Fruit fly (Drosophila melanogaster) whole organism, pupa: Measurements from ENCODE around the gene Pdp1.

Experiments used
- CG10348 ChIP-seq: fragments of 200-800 bp; sonication (Bioruptor generic); IDR thresholded peaks from 2 replicates; pipeline ENCODE4 v1.3.6; 2022; ENCODE audit warnings: missing biosample characterization, missing genetic modification characterization
- CG14655 ChIP-seq: fragments of 200-800 bp; sonication (Bioruptor generic); optimal IDR thresholded peaks from 3 replicates; lab custom pipeline; 2017; ENCODE audit warnings: mild to moderate bottlenecking, missing biosample characterization, missing genetic modification reagents, missing genetic modification characterization
- CG15710 ChIP-seq: fragments of 200-800 bp; sonication (Bioruptor generic); optimal IDR thresholded peaks from 2 replicates; lab custom pipeline; 2018; ENCODE audit warnings: missing biosample characterization, mild to moderate bottlenecking, missing genetic modification characterization, moderate library complexity
- CG17806 ChIP-seq: fragments of 200-800 bp; sonication (Bioruptor generic); optimal IDR thresholded peaks from 2 replicates; lab custom pipeline; 2018; ENCODE audit warnings: missing biosample characterization, mild to moderate bottlenecking, missing genetic modification characterization, moderate library complexity
- CG32121 ChIP-seq: fragments of 200-800 bp; sonication (Bioruptor generic); IDR thresholded peaks from 2 replicates; pipeline ENCODE4 v1.3.6; 2022; ENCODE audit warnings: missing biosample characterization, missing genetic modification characterization
- CG8159 ChIP-seq: fragments of 200-800 bp; sonication (Bioruptor generic); optimal IDR thresholded peaks from 3 replicates; lab custom pipeline; 2018; ENCODE audit warnings: missing biosample characterization, mild to moderate bottlenecking, missing genetic modification characterization, moderate library complexity
- CG9948 ChIP-seq: fragments of 200-800 bp; sonication (Bioruptor generic); optimal IDR thresholded peaks from 2 replicates; lab custom pipeline; 2018; ENCODE audit warnings: missing biosample characterization, mild to moderate bottlenecking, missing genetic modification characterization, moderate library complexity
- D1 ChIP-seq: fragments of 200-800 bp; sonication (Bioruptor generic); optimal IDR thresholded peaks from 2 replicates; lab custom pipeline; 2018; ENCODE audit warnings: missing biosample characterization, mild to moderate bottlenecking, missing genetic modification characterization, moderate library complexity
- Ets98B ChIP-seq: fragments of 200-800 bp; sonication (Bioruptor generic); IDR thresholded peaks from 2 replicates; pipeline ENCODE4 v1.3.6; 2022; ENCODE audit warnings: missing biosample characterization, missing genetic modification characterization
- Pif1A ChIP-seq: fragments of 200-800 bp; sonication (Bioruptor generic); optimal IDR thresholded peaks from 3 replicates; lab custom pipeline; 2016; ENCODE audit warnings: missing biosample characterization, missing genetic modification characterization
- fd96Ca ChIP-seq: fragments of 200-800 bp; sonication (Bioruptor generic); IDR thresholded peaks from 3 replicates; pipeline ENCODE4 v1.3.6; 2022; ENCODE audit warnings: missing biosample characterization, missing genetic modification characterization
- gl ChIP-seq: fragments of 200-800 bp; sonication (Bioruptor generic); optimal IDR thresholded peaks from 2 replicates; lab custom pipeline; 2018; ENCODE audit warnings: missing biosample characterization, mild to moderate bottlenecking, missing genetic modification characterization
- rn ChIP-seq: fragments of 200-800 bp; sonication (Bioruptor generic); IDR thresholded peaks from 2 replicates; pipeline ENCODE4 v1.3.6; 2022; ENCODE audit warnings: missing biosample characterization, missing genetic modification characterization

- peak; percentile 4 for TF ChIP-seq CG9948 (tag; lab: Kevin White, UChicago)
- TF ChIP-seq gl = peak; percentile 51
- TF ChIP-seq CG32121 (GFP tag; lab: Robert Waterston, UW) = peak; percentile 32; the same call in 1 of the 2 replicates
- peak; percentile 57 for TF ChIP-seq D1 (tag; lab: Kevin White, UChicago)
- TF ChIP-seq fd96Ca (GFP tag; lab: Robert Waterston, UW) = no peak
- no peak for TF ChIP-seq CG10348 (GFP tag; lab: Robert Waterston, UW)
- peak; percentile 17; the same call in 1 of the 2 replicates for TF ChIP-seq Ets98B (GFP tag; lab: Robert Waterston, UW)
- TF ChIP-seq CG14655 (GFP tag; lab: Kevin White, UChicago) = peak; percentile 45
- peak; percentile 11 for TF ChIP-seq CG8159 (tag; lab: Kevin White, UChicago)
- no peak for TF ChIP-seq CG15710 (tag; lab: Kevin White, UChicago)
- no peak for TF ChIP-seq CG17806 (tag; lab: Kevin White, UChicago)
- peak; percentile 6 for TF ChIP-seq Pif1A
- no peak for TF ChIP-seq rn (GFP tag; lab: Robert Waterston, UW)
These were observed 12.3 kb downstream of the Pdp1 start for dm6 chr3L:7854752-7855454.
